Worm (Caenorhabditis elegans) whole organism, L1 larva: ENCODE results near the gene R11E3.19.

Experiments
- C04F5.9 ChIP-seq: sonication (generic microtip); optimal IDR thresholded peaks from 2 replicates; lab custom pipeline; 2016; ENCODE audit warnings: missing genetic modification characterization, missing compliant biosample characterization
- F16B12.6 ChIP-seq: fragments of 150-350 bp; optimal IDR thresholded peaks from 2 replicates; lab custom pipeline; 2014; ENCODE audit warnings: missing biosample characterization, missing genetic modification characterization
- aha-1 ChIP-seq: fragments of 150-350 bp; optimal IDR thresholded peaks from 2 replicates; lab custom pipeline; 2014; ENCODE audit warnings: missing biosample characterization, missing genetic modification characterization
- aly-2 ChIP-seq: fragments of 150-350 bp; optimal IDR thresholded peaks from 2 replicates; lab custom pipeline; 2014; ENCODE audit warnings: missing biosample characterization, missing genetic modification characterization
- blmp-1 ChIP-seq: fragments of 150-350 bp; optimal IDR thresholded peaks from 2 replicates; lab custom pipeline; 2014; ENCODE audit warnings: missing biosample characterization, missing genetic modification characterization
- ceh-8 ChIP-seq: fragments of 200-800 bp; sonication (Bioruptor generic); optimal IDR thresholded peaks from 2 replicates; lab custom pipeline; 2018; ENCODE audit warnings: mild to moderate bottlenecking, missing genetic modification characterization, moderate library complexity, missing compliant biosample characterization
- ceh-88 ChIP-seq: fragments of 200-800 bp; sonication (Bioruptor generic); IDR thresholded peaks from 2 replicates; pipeline ENCODE4 v1.3.6; 2022; ENCODE audit warnings: missing genetic modification characterization, missing compliant biosample characterization
- ceh-90 ChIP-seq: sonication (generic microtip); optimal IDR thresholded peaks from 2 replicates; lab custom pipeline; 2016; ENCODE audit warnings: missing genetic modification characterization, missing compliant biosample characterization
- efl-1 ChIP-seq, 4 experiments: fragments of 150-350 bp; optimal IDR thresholded peaks in 3 of 4; peaks in 1 of 4; 1 replicate in 1 of 4; 2 replicates in 3 of 4; lab custom pipeline; 2014; ENCODE audit warnings: missing biosample characterization in 2 of 4, missing genetic modification characterization in 2 of 4, missing genetic modification reagents in 2 of 4
- efl-3 ChIP-seq: fragments of 200-800 bp; sonication (Bioruptor generic); optimal IDR thresholded peaks from 2 replicates; lab custom pipeline; 2018; ENCODE audit warnings: mild to moderate bottlenecking, missing genetic modification characterization, missing compliant biosample characterization
- egl-13 ChIP-seq: sonication (generic microtip); optimal IDR thresholded peaks from 2 replicates; lab custom pipeline; 2016; ENCODE audit warnings: missing genotype, missing genetic modification reagents, missing genetic modification characterization, missing compliant biosample characterization
- elt-3 ChIP-seq, 6 experiments: fragments of 150-350 bp in 1 of 6; sonication (generic microtip); optimal IDR thresholded peaks; 2 replicates each; lab custom pipeline; 2017 to 2018; ENCODE audit warnings: missing biosample characterization in 6 of 6, missing genetic modification characterization in 6 of 6, inconsistent platforms in 1 of 6
- ets-5 ChIP-seq: fragments of 200-800 bp; sonication (Bioruptor generic); IDR thresholded peaks from 2 replicates; pipeline ENCODE4 v1.3.6; 2022; ENCODE audit warnings: missing genetic modification characterization, missing compliant biosample characterization
- fkh-10 ChIP-seq: sonication (generic microtip); optimal IDR thresholded peaks from 2 replicates; lab custom pipeline; 2017; ENCODE audit warnings: missing biosample characterization, missing genetic modification reagents, missing genetic modification characterization
- fkh-4 ChIP-seq: sonication (generic microtip); optimal IDR thresholded peaks from 2 replicates; lab custom pipeline; 2016; ENCODE audit warnings: missing compliant biosample characterization, missing genetic modification characterization, borderline replicate concordance
- fkh-8 ChIP-seq: sonication (generic microtip); optimal IDR thresholded peaks from 2 replicates; lab custom pipeline; 2016; ENCODE audit warnings: mild to moderate bottlenecking, missing genetic modification characterization, missing compliant biosample characterization
- hpl-2 ChIP-seq: fragments of 150-350 bp; optimal IDR thresholded peaks from 2 replicates; lab custom pipeline; 2014; ENCODE audit warnings: missing biosample characterization, missing genetic modification reagents, missing genetic modification characterization
- irx-1 ChIP-seq: sonication (generic microtip); optimal IDR thresholded peaks from 2 replicates; lab custom pipeline; 2016; ENCODE audit warnings: missing genetic modification characterization, missing compliant biosample characterization
- isw-1 ChIP-seq: fragments of 200-800 bp; sonication (Bioruptor generic); IDR thresholded peaks from 2 replicates; pipeline ENCODE4 v1.3.6; 2022; ENCODE audit warnings: missing genetic modification characterization, missing compliant biosample characterization
- lin-14 ChIP-seq: fragments of 200-800 bp; sonication (Bioruptor generic); optimal IDR thresholded peaks from 2 replicates; lab custom pipeline; 2018; ENCODE audit warnings: mild to moderate bottlenecking, missing genetic modification characterization, moderate library complexity, missing compliant biosample characterization
- lin-15B ChIP-seq: fragments of 150-350 bp; sonication (generic microtip); optimal IDR thresholded peaks from 3 replicates; lab custom pipeline; 2014; ENCODE audit warnings: missing biosample characterization, missing genetic modification characterization
- lin-35 ChIP-seq, 2 experiments: fragments of 150-350 bp; optimal IDR thresholded peaks; 2 replicates each; lab custom pipeline; 2014; ENCODE audit warnings: missing biosample characterization in 2 of 2, missing genetic modification characterization in 2 of 2, missing genetic modification reagents in 2 of 2
- lir-3 ChIP-seq: sonication (generic microtip); optimal IDR thresholded peaks from 2 replicates; lab custom pipeline; 2016; ENCODE audit warnings: mild to moderate bottlenecking, missing genetic modification characterization, moderate library complexity, missing compliant biosample characterization; ENCODE audit not compliant: poor library complexity
- lsy-2 ChIP-seq, 2 experiments: fragments of 150-350 bp; optimal IDR thresholded peaks; 2 replicates each; lab custom pipeline; 2014; ENCODE audit warnings: missing biosample characterization in 2 of 2, missing genetic modification characterization in 2 of 2
- mep-1 ChIP-seq: fragments of 150-350 bp; optimal IDR thresholded peaks from 2 replicates; lab custom pipeline; 2014; ENCODE audit warnings: missing biosample characterization, missing genetic modification characterization
- nhr-12 ChIP-seq: sonication (generic microtip); optimal IDR thresholded peaks from 2 replicates; lab custom pipeline; 2017; ENCODE audit warnings: missing biosample characterization, missing genetic modification characterization
- nhr-20 ChIP-seq: sonication (generic microtip); optimal IDR thresholded peaks from 2 replicates; lab custom pipeline; 2016; ENCODE audit warnings: mild to moderate bottlenecking, missing genetic modification characterization, missing compliant biosample characterization
- nhr-28 ChIP-seq: fragments of 150-350 bp; optimal IDR thresholded peaks from 2 replicates; lab custom pipeline; 2014; ENCODE audit warnings: missing biosample characterization, missing genetic modification characterization
- nhr-71 ChIP-seq: sonication (generic microtip); optimal IDR thresholded peaks from 2 replicates; lab custom pipeline; 2016; ENCODE audit warnings: mild to moderate bottlenecking, missing genetic modification characterization, moderate library complexity, missing compliant biosample characterization
- nhr-77 ChIP-seq: fragments of 150-350 bp; optimal IDR thresholded peaks from 2 replicates; lab custom pipeline; 2014; ENCODE audit warnings: missing biosample characterization, missing genetic modification characterization
- nhr-85 ChIP-seq: sonication (generic microtip); peaks from one replicate; lab custom pipeline; 2016; ENCODE audit warnings: missing genetic modification characterization, inconsistent platforms, missing compliant biosample characterization
- nhr-90 ChIP-seq: sonication (generic microtip); optimal IDR thresholded peaks from 2 replicates; lab custom pipeline; 2016; ENCODE audit warnings: mild to moderate bottlenecking, missing genetic modification characterization, missing compliant biosample characterization; ENCODE audit not compliant: poor library complexity
- pax-3 ChIP-seq: fragments of 200-800 bp; sonication (Bioruptor generic); optimal IDR thresholded peaks from 2 replicates; lab custom pipeline; 2018; ENCODE audit warnings: mild to moderate bottlenecking, missing genetic modification characterization, moderate library complexity, missing compliant biosample characterization
- snu-23 ChIP-seq: sonication (generic microtip); optimal IDR thresholded peaks from 2 replicates; lab custom pipeline; 2016; ENCODE audit warnings: missing genetic modification characterization, missing compliant biosample characterization
- sox-4 ChIP-seq: sonication (generic microtip); optimal IDR thresholded peaks from 2 replicates; lab custom pipeline; 2016; ENCODE audit warnings: missing genetic modification characterization, missing compliant biosample characterization
- tbx-2 ChIP-seq: sonication (generic microtip); optimal IDR thresholded peaks from 2 replicates; lab custom pipeline; 2016; ENCODE audit warnings: missing genetic modification characterization, missing compliant biosample characterization
- tlp-1 ChIP-seq: fragments of 150-350 bp; optimal IDR thresholded peaks from 2 replicates; lab custom pipeline; 2014; ENCODE audit warnings: missing biosample characterization, missing genetic modification characterization
- unc-30 ChIP-seq: sonication (generic microtip); optimal IDR thresholded peaks from 2 replicates; lab custom pipeline; 2017; ENCODE audit warnings: missing biosample characterization, missing genetic modification characterization
- unc-98 ChIP-seq: fragments of 200-800 bp; sonication (Bioruptor generic); IDR thresholded peaks from 2 replicates; pipeline ENCODE4 v1.3.6; 2022; ENCODE audit warnings: missing genetic modification characterization, missing compliant biosample characterization
- vab-15 ChIP-seq: sonication (generic microtip); optimal IDR thresholded peaks from 2 replicates; lab custom pipeline; 2017; ENCODE audit warnings: missing genotype, mild to moderate bottlenecking, missing genetic modification characterization, missing compliant biosample characterization
- xbp-1 ChIP-seq: sonication (generic microtip); optimal IDR thresholded peaks from 2 replicates; lab custom pipeline; 2016; ENCODE audit warnings: missing genetic modification characterization, missing compliant biosample characterization
- zip-4 ChIP-seq: fragments of 200-800 bp; sonication (Bioruptor generic); optimal IDR thresholded peaks from 2 replicates; lab custom pipeline; 2018; ENCODE audit warnings: mild to moderate bottlenecking, missing genetic modification characterization, moderate library complexity, missing compliant biosample characterization
- ztf-4 ChIP-seq: fragments of 150-350 bp; optimal IDR thresholded peaks from 2 replicates; lab custom pipeline; 2014; ENCODE audit warnings: missing biosample characterization, missing genetic modification characterization

Gene R11E3.19

DNA sequence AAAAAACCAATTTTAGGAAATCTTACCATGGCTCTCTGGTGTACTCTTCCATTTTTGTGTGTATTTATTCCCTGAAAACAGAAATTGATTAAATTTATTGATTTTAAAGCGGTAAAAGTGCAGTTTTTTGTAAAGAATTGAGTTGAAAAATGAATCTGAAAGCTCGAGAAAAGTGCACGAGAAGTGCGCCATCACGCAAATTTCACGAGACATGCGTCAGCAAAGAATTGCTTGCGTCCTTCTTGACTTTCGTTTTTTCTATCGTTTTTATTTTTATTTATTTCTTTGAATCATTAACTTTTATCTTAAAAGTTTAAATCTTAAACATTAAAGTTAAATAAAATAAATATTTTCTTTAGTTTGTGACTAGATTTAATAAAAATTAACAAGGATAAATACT is 30.5 kb downstream of the R11E3.19 start, which contains the start of gene timm-17B.1 (continued):
- TF ChIP-seq xbp-1 (peak; percentile 81), nhr-28 (tag; lab: Kevin White, UChicago) (no peak), efl-3 (GFP tag; lab: Kevin White, UChicago) (no peak), vab-15 (tag; lab: Kevin White, UChicago) (no peak), ceh-88 (GFP tag; lab: Robert Waterston, UW) (no peak), ceh-90 (peak; percentile 34), lir-3 (tag; lab: Kevin White, UChicago) (peak; percentile 45), blmp-1 (tag; lab: Kevin White, UChicago) (no peak), unc-30 (tag; lab: Kevin White, UChicago) (no peak), nhr-85 (tag; lab: Kevin White, UChicago) (peak; percentile 79), tbx-2 (tag; lab: Kevin White, UChicago) (peak; percentile 73), mep-1 (tag; lab: Kevin White, UChicago) (peak; percentile 93), nhr-71 (peak; percentile 84), snu-23 (GFP tag; lab: Kevin White, UChicago) (peak; percentile 83), tlp-1 (tag; lab: Kevin White, UChicago) (no peak)

DNA sequence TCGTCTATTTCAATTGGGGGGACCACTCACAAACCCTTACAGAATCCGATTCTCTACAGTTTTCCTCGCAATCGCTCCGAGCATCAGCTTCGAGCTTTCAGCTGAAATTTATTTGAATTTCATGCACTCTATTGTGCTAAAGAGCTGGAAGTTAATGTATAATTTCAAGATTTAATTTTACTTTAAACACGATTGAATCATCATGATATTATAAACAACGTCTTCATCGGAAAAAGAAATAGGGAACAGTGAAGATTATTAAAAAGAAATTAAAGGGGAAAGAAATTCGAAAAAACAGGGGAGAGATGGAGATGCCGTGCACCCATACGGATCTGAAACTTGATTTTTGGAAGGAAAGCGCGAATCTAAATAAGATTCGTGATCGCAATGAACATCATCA is 31.7 kb downstream of the R11E3.19 start, which contains the start of gene hoe-1:
hoe-1 (minus strand) TSS at position 101 of the 400 bp plus-strand sequence.
- no peak for TF ChIP-seq efl-1 (optimal IDR thresholded peaks at IDR 0.05; lab: Kevin White, UChicago)
- TF ChIP-seq efl-1 (GFP tag; optimal IDR thresholded peaks at IDR 0.05 in 1 of 2; lab: Kevin White, UChicago) = peak in 1 of 2 experiments; percentile 24
- no peak for TF ChIP-seq nhr-12 (tag; lab: Kevin White, UChicago)

DNA sequence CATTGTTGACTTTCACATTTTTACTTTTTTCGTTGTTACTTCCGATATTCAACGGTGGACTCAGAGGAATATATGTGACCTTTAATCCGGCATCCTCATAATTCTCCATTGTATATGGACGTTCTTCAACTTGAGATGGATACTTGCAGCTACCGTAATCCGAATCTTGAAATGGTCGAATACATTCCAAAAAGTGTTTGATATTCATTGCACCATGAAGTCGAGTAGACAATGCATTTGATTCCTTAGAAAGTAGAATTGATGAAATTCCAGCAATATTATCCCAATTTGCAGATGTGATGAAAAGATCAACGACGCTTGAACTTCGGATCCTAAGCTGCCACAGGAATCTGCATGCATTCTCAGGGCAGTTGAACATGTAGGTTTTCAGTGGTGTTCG is 33.4 kb downstream of the R11E3.19 start:
- no peak for TF ChIP-seq xbp-1
- TF ChIP-seq aly-2 (tag; lab: Kevin White, UChicago) = no peak
- TF ChIP-seq efl-1 (optimal IDR thresholded peaks at IDR 0.05; lab: Kevin White, UChicago) = no peak
- peak in 1 of 2 experiments; percentile 91 for TF ChIP-seq efl-1 (GFP tag; optimal IDR thresholded peaks at IDR 0.05 in 1 of 2; lab: Kevin White, UChicago)
- TF ChIP-seq isw-1 (GFP tag; lab: Robert Waterston, UW) = no peak
- TF ChIP-seq egl-13 = no peak
- TF ChIP-seq hpl-2 (GFP tag; lab: Kevin White, UChicago) = no peak
- TF ChIP-seq lin-14 = no peak
- TF ChIP-seq, all 84 proteins: peak for 1

DNA sequence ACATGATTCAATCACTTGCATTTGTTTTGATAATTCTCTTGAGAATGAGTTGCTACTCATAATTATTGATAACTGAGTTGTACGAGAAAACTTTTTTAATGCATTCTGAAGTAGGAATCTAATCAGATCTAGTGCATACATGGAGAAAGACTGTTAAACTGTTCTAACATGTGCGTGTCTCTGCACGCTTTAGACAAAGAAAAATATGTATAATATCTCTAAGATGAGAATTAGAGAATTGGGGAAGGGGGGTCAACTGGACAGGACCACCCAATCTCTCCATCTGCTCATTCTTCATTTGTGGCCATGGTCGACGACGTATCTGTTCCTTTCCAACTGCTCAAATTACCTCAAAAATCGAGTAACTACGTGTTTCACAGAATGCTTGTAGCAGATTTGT is 38.6 kb downstream of the R11E3.19 start, which contains the start of gene fbxb-78:
fbxb-78 (plus strand) TSS at position 301 of the 400 bp plus-strand sequence.
- TF ChIP-seq aha-1 (no peak), zip-4 (no peak), efl-3 (GFP tag; lab: Kevin White, UChicago) (no peak), sox-4 (tag; lab: Kevin White, UChicago) (no peak), nhr-28 (tag; lab: Kevin White, UChicago) (no peak), fkh-4 (tag; lab: Kevin White, UChicago) (no peak), lsy-2 (tag; optimal IDR thresholded peaks at IDR 0.05; lab: Kevin White, UChicago) (no peak)

DNA sequence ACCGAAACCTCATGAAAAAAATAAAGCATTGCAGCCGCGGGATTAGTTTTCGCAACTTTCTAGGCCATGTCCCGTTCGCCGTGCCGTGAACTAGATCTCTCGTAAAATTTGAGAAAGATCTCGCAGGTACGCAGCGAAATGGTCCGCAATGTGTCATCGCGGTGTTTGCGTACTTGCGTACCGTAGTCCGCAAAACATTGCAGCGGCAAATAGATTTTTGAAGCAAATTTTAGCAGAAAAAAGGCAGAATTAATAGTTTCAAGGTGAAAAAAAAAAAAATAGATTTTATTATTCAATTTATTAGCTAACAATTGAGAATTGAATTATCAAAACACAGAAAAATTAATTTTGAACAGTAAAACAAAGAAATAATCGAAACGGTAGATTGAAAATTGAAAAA is 48.0 kb downstream of the R11E3.19 start:
- TF ChIP-seq nhr-85 (tag; lab: Kevin White, UChicago) (peak; percentile 95), F16B12.6 (tag; lab: Kevin White, UChicago) (peak; percentile 74), xbp-1 (peak; percentile 89), elt-3 (tag; optimal IDR thresholded peaks at IDR 0.05; lab: Kevin White, UChicago) (peak in 1 of 6 experiments; percentile 61), fkh-8 (peak; percentile 91), zip-4 (peak; percentile 56), efl-1 (optimal IDR thresholded peaks at IDR 0.05; lab: Kevin White, UChicago) (peak; percentile 76 to 80), efl-1 (GFP tag; optimal IDR thresholded peaks at IDR 0.05 in 1 of 2; lab: Kevin White, UChicago) (peak; percentile 64 to 97), egl-13 (peak; percentile 84), nhr-77 (tag; lab: Kevin White, UChicago) (peak; percentile 68), pax-3 (tag; lab: Kevin White, UChicago) (peak; percentile 89), C04F5.9 (tag; lab: Kevin White, UChicago) (peak; percentile 86), nhr-90 (tag; lab: Kevin White, UChicago) (peak; percentile 94), lin-35 (GFP tag; optimal IDR thresholded peaks at IDR 0.05; lab: Kevin White, UChicago) (peak; percentile 9 to 67), lsy-2 (tag; optimal IDR thresholded peaks at IDR 0.05; lab: Kevin White, UChicago) (peak; percentile 97 to 98), ceh-88 (GFP tag; lab: Robert Waterston, UW) (peak; percentile 100), fkh-10 (GFP tag; lab: Kevin White, UChicago) (peak; percentile 4), nhr-20 (tag; lab: Kevin White, UChicago) (peak; percentile 93), irx-1 (tag; lab: Kevin White, UChicago) (peak; percentile 85), lin-15B (tag; lab: Kevin White, UChicago) (peak; percentile 61), vab-15 (tag; lab: Kevin White, UChicago) (peak; percentile 32), unc-98 (peak; percentile 99), ets-5 (GFP tag; lab: Robert Waterston, UW) (peak; percentile 75; the same call in 1 of the 2 replicates), ceh-8 (GFP tag; lab: Kevin White, UChicago) (peak; percentile 82), isw-1 (GFP tag; lab: Robert Waterston, UW) (peak; percentile 99), ztf-4 (peak; percentile 7)
